Worm (Caenorhabditis elegans) whole organism, young adult: ENCODE results near the gene rpl-5.

Experiments used
- B0035.1 ChIP-seq: sonication (generic microtip); optimal IDR thresholded peaks from 2 replicates; lab custom pipeline; 2016; ENCODE audit warnings: missing genetic modification characterization, mild to moderate bottlenecking, missing compliant biosample characterization, missing genotype, missing genetic modification reagents
- B0261.1 ChIP-seq: sonication (generic microtip); optimal IDR thresholded peaks from 2 replicates; lab custom pipeline; 2016; ENCODE audit warnings: mild to moderate bottlenecking, missing genetic modification characterization, moderate library complexity, missing compliant biosample characterization
- B0336.3 ChIP-seq: fragments of 200-800 bp; sonication (Bioruptor generic); IDR thresholded peaks from 2 replicates; pipeline ENCODE4 v1.3.6; 2022; ENCODE audit warnings: missing genetic modification characterization, missing compliant biosample characterization
- C17E4.6 ChIP-seq: fragments of 200-800 bp; sonication (Bioruptor generic); IDR thresholded peaks from 2 replicates; pipeline ENCODE4 v1.3.6; 2022; ENCODE audit warnings: missing genetic modification reagents, missing genetic modification characterization, missing compliant biosample characterization
- F33H1.4 ChIP-seq: fragments of 200-800 bp; sonication (Bioruptor generic); IDR thresholded peaks from 2 replicates; pipeline ENCODE4 v1.3.6; 2022; ENCODE audit warnings: missing genetic modification reagents, missing genetic modification characterization, missing compliant biosample characterization
- F37B4.10 ChIP-seq: fragments of 200-800 bp; sonication (Bioruptor generic); IDR thresholded peaks from 2 replicates; pipeline ENCODE4 v1.3.6; 2022; ENCODE audit warnings: missing genetic modification characterization, missing compliant biosample characterization
- F39B2.1 ChIP-seq: fragments of 200-800 bp; sonication (Bioruptor generic); IDR thresholded peaks from 2 replicates; pipeline ENCODE4 v1.3.6; 2022; ENCODE audit warnings: missing genetic modification reagents, missing genetic modification characterization, missing compliant biosample characterization
- F57A8.1 ChIP-seq: fragments of 200-800 bp; sonication (Bioruptor generic); optimal IDR thresholded peaks from 2 replicates; lab custom pipeline; 2018; ENCODE audit warnings: mild to moderate bottlenecking, missing genetic modification characterization, moderate library complexity, missing compliant biosample characterization
- F57C9.4 ChIP-seq: sonication (generic microtip); optimal IDR thresholded peaks from 2 replicates; lab custom pipeline; 2017; ENCODE audit warnings: mild to moderate bottlenecking, missing genetic modification characterization, missing compliant biosample characterization
- Y53G8AR.9 ChIP-seq: fragments of 200-800 bp; sonication (Bioruptor generic); conservative IDR thresholded peaks from 2 replicates; pipeline ENCODE4 v1.3.6; 2022; ENCODE audit warnings: missing genetic modification reagents, missing genetic modification characterization, missing compliant biosample characterization
- Y67H2A.10 ChIP-seq: fragments of 200-800 bp; sonication (Bioruptor generic); conservative IDR thresholded peaks from 2 replicates; pipeline ENCODE4 v1.3.6; 2022; ENCODE audit warnings: missing genetic modification reagents, missing genetic modification characterization, missing compliant biosample characterization
- Y79H2A.3 ChIP-seq: fragments of 200-800 bp; sonication (Bioruptor generic); conservative IDR thresholded peaks from 2 replicates; pipeline ENCODE4 v1.3.6; 2022; ENCODE audit warnings: missing genetic modification reagents, missing genetic modification characterization, missing compliant biosample characterization
- aptf-3 ChIP-seq: fragments of 200-800 bp; sonication (Bioruptor generic); IDR thresholded peaks from 2 replicates; pipeline ENCODE4 v1.3.6; 2022; ENCODE audit warnings: missing genetic modification characterization, missing compliant biosample characterization
- attf-5 ChIP-seq: fragments of 200-800 bp; sonication (Bioruptor generic); optimal IDR thresholded peaks from 2 replicates; lab custom pipeline; 2018; ENCODE audit warnings: mild to moderate bottlenecking, missing genetic modification characterization, missing compliant biosample characterization
- attf-6 ChIP-seq: fragments of 200-800 bp; sonication (Bioruptor generic); IDR thresholded peaks from 2 replicates; pipeline ENCODE4 v1.3.6; 2022; ENCODE audit warnings: missing genetic modification reagents, missing genetic modification characterization, missing compliant biosample characterization
- ceh-100 ChIP-seq: fragments of 200-800 bp; sonication (Bioruptor generic); IDR thresholded peaks from 2 replicates; pipeline ENCODE4 v1.3.6; 2022; ENCODE audit warnings: missing genetic modification reagents, missing genetic modification characterization, missing compliant biosample characterization
- ceh-40 ChIP-seq: fragments of 200-800 bp; sonication (Bioruptor generic); IDR thresholded peaks from 2 replicates; pipeline ENCODE4 v1.3.6; 2022; ENCODE audit warnings: missing genetic modification characterization, missing compliant biosample characterization
- ceh-58 ChIP-seq: fragments of 200-800 bp; sonication (Bioruptor generic); IDR thresholded peaks from 2 replicates; pipeline ENCODE4 v1.3.6; 2022; ENCODE audit warnings: missing genetic modification characterization, missing compliant biosample characterization
- ceh-91 ChIP-seq: fragments of 200-800 bp; sonication (Bioruptor generic); IDR thresholded peaks from 2 replicates; pipeline ENCODE4 v1.3.6; 2022; ENCODE audit warnings: missing genetic modification reagents, missing genetic modification characterization, missing compliant biosample characterization
- dpff-1 ChIP-seq: sonication (generic microtip); optimal IDR thresholded peaks from 2 replicates; lab custom pipeline; 2017; ENCODE audit warnings: mild to moderate bottlenecking, missing genetic modification characterization, missing compliant biosample characterization
- efl-1 ChIP-seq: fragments of 150-350 bp; optimal IDR thresholded peaks from 2 replicates; lab custom pipeline; 2014; ENCODE audit warnings: missing biosample characterization, missing genetic modification reagents, missing genetic modification characterization
- egl-44 ChIP-seq: fragments of 200-800 bp; sonication (Bioruptor generic); IDR thresholded peaks from 2 replicates; pipeline ENCODE4 v1.3.6; 2022; ENCODE audit warnings: missing genetic modification reagents, missing genetic modification characterization, missing compliant biosample characterization
- ekl-4 ChIP-seq: fragments of 200-800 bp; sonication (Bioruptor generic); IDR thresholded peaks from 2 replicates; pipeline ENCODE4 v1.3.6; 2022; ENCODE audit warnings: missing genetic modification reagents, missing genetic modification characterization, missing compliant biosample characterization
- fkh-3 ChIP-seq: sonication (generic microtip); optimal IDR thresholded peaks from 2 replicates; lab custom pipeline; 2016; ENCODE audit warnings: mild to moderate bottlenecking, missing genetic modification characterization, missing compliant biosample characterization
- hlh-26 ChIP-seq: fragments of 200-800 bp; sonication (Bioruptor generic); conservative IDR thresholded peaks from 2 replicates; pipeline ENCODE4 v1.3.6; 2022; ENCODE audit warnings: missing genetic modification reagents, missing genetic modification characterization, missing compliant biosample characterization
- hmg-1.2 ChIP-seq: fragments of 200-800 bp; sonication (Bioruptor generic); IDR thresholded peaks from 2 replicates; pipeline ENCODE4 v1.3.6; 2022; ENCODE audit warnings: missing genetic modification reagents, missing genetic modification characterization, missing compliant biosample characterization
- lin-54 ChIP-seq: fragments of 200-800 bp; sonication (Bioruptor generic); optimal IDR thresholded peaks from 2 replicates; lab custom pipeline; 2018; ENCODE audit warnings: mild to moderate bottlenecking, missing genetic modification characterization, missing compliant biosample characterization
- lsl-1 ChIP-seq: fragments of 200-800 bp; sonication (Bioruptor generic); optimal IDR thresholded peaks from 2 replicates; lab custom pipeline; 2018; ENCODE audit warnings: mild to moderate bottlenecking, missing genetic modification characterization, moderate library complexity, missing compliant biosample characterization
- madf-10 ChIP-seq: sonication (generic microtip); optimal IDR thresholded peaks from 2 replicates; lab custom pipeline; 2016; ENCODE audit warnings: mild to moderate bottlenecking, missing genetic modification characterization, missing compliant biosample characterization
- madf-3 ChIP-seq: fragments of 200-800 bp; sonication (Bioruptor generic); IDR thresholded peaks from 2 replicates; pipeline ENCODE4 v1.3.6; 2022; ENCODE audit warnings: missing genetic modification reagents, missing genetic modification characterization, missing compliant biosample characterization
- madf-6 ChIP-seq: fragments of 200-800 bp; sonication (Bioruptor generic); IDR thresholded peaks from 2 replicates; pipeline ENCODE4 v1.3.6; 2022; ENCODE audit warnings: missing genetic modification reagents, missing genetic modification characterization, missing compliant biosample characterization
- madf-8 ChIP-seq: fragments of 200-800 bp; sonication (Bioruptor generic); conservative IDR thresholded peaks from 2 replicates; pipeline ENCODE4 v1.3.6; 2022; ENCODE audit warnings: missing genetic modification reagents, missing genetic modification characterization, missing compliant biosample characterization
- mcd-1 ChIP-seq: fragments of 200-800 bp; sonication (Bioruptor generic); IDR thresholded peaks from 2 replicates; pipeline ENCODE4 v1.3.6; 2022; ENCODE audit warnings: missing genetic modification reagents, missing genetic modification characterization, missing compliant biosample characterization
- nhr-120 ChIP-seq: fragments of 200-800 bp; sonication (Bioruptor generic); IDR thresholded peaks from 2 replicates; pipeline ENCODE4 v1.3.6; 2022; ENCODE audit warnings: missing genetic modification characterization, missing compliant biosample characterization
- nhr-179 ChIP-seq: sonication (generic microtip); optimal IDR thresholded peaks from 2 replicates; lab custom pipeline; 2016; ENCODE audit warnings: mild to moderate bottlenecking, missing genetic modification characterization, missing compliant biosample characterization
- sdz-38 ChIP-seq: sonication (generic microtip); optimal IDR thresholded peaks from 2 replicates; lab custom pipeline; 2016; ENCODE audit warnings: missing genotype, missing genetic modification characterization, missing compliant biosample characterization
- sea-2 ChIP-seq: fragments of 200-800 bp; sonication (Bioruptor generic); IDR thresholded peaks from 2 replicates; pipeline ENCODE4 v1.3.6; 2022; ENCODE audit warnings: missing genetic modification characterization, missing compliant biosample characterization
- snpc-1.1 ChIP-seq: sonication (generic microtip); optimal IDR thresholded peaks from 2 replicates; lab custom pipeline; 2017; ENCODE audit warnings: missing genetic modification characterization, mild to moderate bottlenecking, missing compliant biosample characterization, antibody characterized with exemption, moderate library complexity, missing genotype, missing genetic modification reagents; ENCODE audit not compliant: insufficient read depth
- snpc-4 ChIP-seq, 5 experiments: fragments of 150-350 bp in 1 of 5; sonication (generic microtip) in 4 of 5; optimal IDR thresholded peaks; 2 replicates each; lab custom pipeline; 2014 to 2018; ENCODE audit warnings: missing genetic modification characterization in 5 of 5, missing biosample characterization in 3 of 5, antibody characterized with exemption in 2 of 5, mild to moderate bottlenecking in 2 of 5, missing compliant biosample characterization in 2 of 5, missing genotype in 2 of 5, moderate library complexity in 2 of 5, missing genetic modification reagents in 1 of 5
- tbx-9 ChIP-seq: sonication (generic microtip); optimal IDR thresholded peaks from 2 replicates; lab custom pipeline; 2016; ENCODE audit warnings: borderline replicate concordance, missing genetic modification characterization, inconsistent platforms, missing compliant biosample characterization
- tlf-1 ChIP-seq: fragments of 200-800 bp; sonication (Bioruptor generic); optimal IDR thresholded peaks from 2 replicates; lab custom pipeline; 2018; ENCODE audit warnings: mild to moderate bottlenecking, missing genetic modification characterization, missing compliant biosample characterization

The rpl-5 gene

ce11 chrII:8570977-8571376, 1.2 kb downstream of the rpl-5 start, which contains the start of gene bcs-1:
bcs-1 (plus strand) TSS chrII:8571085.
- TF ChIP-seq snpc-1.1 (tag; lab: Kevin White, UChicago) (peak; percentile 36), nhr-179 (tag; lab: Kevin White, UChicago) (no peak), lin-54 (GFP tag; lab: Kevin White, UChicago) (peak; percentile 10), aptf-3 (GFP tag; lab: Robert Waterston, UW) (no peak), ceh-100 (GFP tag; lab: Robert Waterston, UW) (0 out of 2 replicates have a peak, but pooled peaks have one; percentile 8), F33H1.4 (GFP tag; lab: Robert Waterston, UW) (peak; percentile 19), tbx-9 (tag; lab: Kevin White, UChicago) (no peak), attf-6 (GFP tag; lab: Robert Waterston, UW) (peak; percentile 42), hlh-26 (GFP tag; lab: Robert Waterston, UW) (no peak), ceh-58 (GFP tag; lab: Robert Waterston, UW) (no peak), B0336.3 (GFP tag; lab: Robert Waterston, UW) (peak; percentile 52; the same call in 1 of the 2 replicates), F39B2.1 (0 out of 2 replicates have a peak, but pooled peaks have one; percentile 44), B0261.1 (tag; lab: Kevin White, UChicago) (no peak), B0035.1 (tag; lab: Kevin White, UChicago) (no peak), dpff-1 (tag; lab: Kevin White, UChicago) (no peak), lsl-1 (GFP tag; lab: Kevin White, UChicago) (peak; percentile 26), C17E4.6 (GFP tag; lab: Robert Waterston, UW) (0 out of 2 replicates have a peak, but pooled peaks have one; percentile 14), snpc-4 (GFP tag; optimal IDR thresholded peaks at IDR 0.05; lab: Kevin White, UChicago) (peak; percentile 28), snpc-4 (tag; optimal IDR thresholded peaks at IDR 0.05; lab: Kevin White, UChicago) (no peak), efl-1 (GFP tag; lab: Kevin White, UChicago) (no peak), Y67H2A.10 (GFP tag; lab: Robert Waterston, UW) (no peak), mcd-1 (GFP tag; lab: Robert Waterston, UW) (no peak), madf-10 (tag; lab: Kevin White, UChicago) (no peak), nhr-120 (GFP tag; lab: Robert Waterston, UW) (no peak), madf-3 (GFP tag; lab: Robert Waterston, UW) (0 out of 2 replicates have a peak, but pooled peaks have one; percentile 67), madf-6 (GFP tag; lab: Robert Waterston, UW) (peak; percentile 70; the same call in 1 of the 2 replicates), ceh-91 (GFP tag; lab: Robert Waterston, UW) (0 out of 2 replicates have a peak, but pooled peaks have one; percentile 10), attf-5 (GFP tag; lab: Kevin White, UChicago) (no peak), Y53G8AR.9 (GFP tag; lab: Robert Waterston, UW) (peak; percentile 61; the same call in 1 of the 2 replicates), fkh-3 (tag; lab: Kevin White, UChicago) (no peak), ekl-4 (GFP tag; lab: Robert Waterston, UW) (0 out of 2 replicates have a peak, but pooled peaks have one; percentile 20), Y79H2A.3 (GFP tag; lab: Robert Waterston, UW) (no peak)
- TF ChIP-seq, all 124 proteins: peak for 15

ce11 chrII:8573044-8573443, 3.3 kb downstream of the rpl-5 start, which contains the start of gene F54C9.7:
F54C9.7 (plus strand) TSS chrII:8573344.
- TF ChIP-seq tlf-1 (GFP tag; lab: Kevin White, UChicago) (no peak), F33H1.4 (GFP tag; lab: Robert Waterston, UW) (no peak), F57C9.4 (no peak), ceh-40 (no peak), madf-8 (GFP tag; lab: Robert Waterston, UW) (no peak), F37B4.10 (no peak), egl-44 (GFP tag; lab: Robert Waterston, UW) (no peak), hlh-26 (GFP tag; lab: Robert Waterston, UW) (no peak), hmg-1.2 (GFP tag; lab: Robert Waterston, UW) (no peak), sdz-38 (no peak), sea-2 (no peak), F57A8.1 (GFP tag; lab: Kevin White, UChicago) (no peak), Y79H2A.3 (GFP tag; lab: Robert Waterston, UW) (no peak), tbx-9 (tag; lab: Kevin White, UChicago) (no peak), Y67H2A.10 (GFP tag; lab: Robert Waterston, UW) (no peak), madf-6 (GFP tag; lab: Robert Waterston, UW) (no peak)
- TF ChIP-seq, all 124 proteins: peak for 0
